Worm (Caenorhabditis elegans) whole organism, young adult: ENCODE results near the gene F14D2.5.

Experiments
- B0035.1 ChIP-seq: sonication (generic microtip); optimal IDR thresholded peaks from 2 replicates; lab custom pipeline; 2016; ENCODE audit warnings: missing genetic modification characterization, mild to moderate bottlenecking, missing compliant biosample characterization, missing genotype, missing genetic modification reagents
- B0336.3 ChIP-seq: fragments of 200-800 bp; sonication (Bioruptor generic); IDR thresholded peaks from 2 replicates; pipeline ENCODE4 v1.3.6; 2022; ENCODE audit warnings: missing genetic modification characterization, missing compliant biosample characterization
- F10E7.11 ChIP-seq: sonication (generic microtip); optimal IDR thresholded peaks from 2 replicates; lab custom pipeline; 2017; ENCODE audit warnings: mild to moderate bottlenecking, missing genetic modification characterization, moderate library complexity, missing compliant biosample characterization
- F22D6.2 ChIP-seq: sonication (generic microtip); optimal IDR thresholded peaks from 2 replicates; lab custom pipeline; 2016; ENCODE audit warnings: mild to moderate bottlenecking, missing genetic modification characterization, missing compliant biosample characterization
- F57C9.4 ChIP-seq: sonication (generic microtip); optimal IDR thresholded peaks from 2 replicates; lab custom pipeline; 2017; ENCODE audit warnings: mild to moderate bottlenecking, missing genetic modification characterization, missing compliant biosample characterization
- Y56A3A.18 ChIP-seq: fragments of 200-800 bp; sonication (Bioruptor generic); IDR thresholded peaks from 2 replicates; pipeline ENCODE4 v1.3.6; 2022; ENCODE audit warnings: missing genetic modification reagents, missing genetic modification characterization, missing compliant biosample characterization
- akir-1 ChIP-seq: fragments of 200-800 bp; sonication (Bioruptor generic); optimal IDR thresholded peaks from 2 replicates; lab custom pipeline; 2018; ENCODE audit warnings: mild to moderate bottlenecking, missing genetic modification characterization, moderate library complexity, missing compliant biosample characterization
- aptf-2 ChIP-seq: fragments of 200-800 bp; sonication (Bioruptor generic); conservative IDR thresholded peaks from 2 replicates; pipeline ENCODE4 v1.3.6; 2022; ENCODE audit warnings: missing genetic modification reagents, missing genetic modification characterization, missing compliant biosample characterization
- aptf-3 ChIP-seq: fragments of 200-800 bp; sonication (Bioruptor generic); IDR thresholded peaks from 2 replicates; pipeline ENCODE4 v1.3.6; 2022; ENCODE audit warnings: missing genetic modification characterization, missing compliant biosample characterization
- atf-7 ChIP-seq: sonication (generic microtip); optimal IDR thresholded peaks from 2 replicates; lab custom pipeline; 2017; ENCODE audit warnings: mild to moderate bottlenecking, missing genetic modification characterization, missing compliant biosample characterization
- cebp-1 ChIP-seq, 2 experiments: fragments of 200-800 bp in 1 of 2; sonication (Bioruptor generic) in 1 of 2; sonication (generic microtip) in 1 of 2; IDR thresholded peaks in 1 of 2; optimal IDR thresholded peaks in 1 of 2; 2 replicates each; pipeline versions ENCODE4 v1.3.6 to Lab custom; 2017 to 2022; ENCODE audit warnings: missing compliant biosample characterization in 2 of 2, missing genetic modification characterization in 2 of 2, mild to moderate bottlenecking in 1 of 2, missing genetic modification reagents in 1 of 2, moderate library complexity in 1 of 2
- ceh-58 ChIP-seq: fragments of 200-800 bp; sonication (Bioruptor generic); IDR thresholded peaks from 2 replicates; pipeline ENCODE4 v1.3.6; 2022; ENCODE audit warnings: missing genetic modification characterization, missing compliant biosample characterization
- efl-1 ChIP-seq: fragments of 150-350 bp; optimal IDR thresholded peaks from 2 replicates; lab custom pipeline; 2014; ENCODE audit warnings: missing biosample characterization, missing genetic modification reagents, missing genetic modification characterization
- egl-18 ChIP-seq: fragments of 200-800 bp; sonication (Bioruptor generic); IDR thresholded peaks from 2 replicates; pipeline ENCODE4 v1.3.6; 2022; ENCODE audit warnings: missing genetic modification reagents, missing genetic modification characterization, missing compliant biosample characterization
- egrh-3 ChIP-seq: fragments of 200-800 bp; sonication (Bioruptor generic); IDR thresholded peaks from 2 replicates; pipeline ENCODE4 v1.3.6; 2022; ENCODE audit warnings: missing genetic modification reagents, missing genetic modification characterization, missing compliant biosample characterization
- hlh-26 ChIP-seq: fragments of 200-800 bp; sonication (Bioruptor generic); conservative IDR thresholded peaks from 2 replicates; pipeline ENCODE4 v1.3.6; 2022; ENCODE audit warnings: missing genetic modification reagents, missing genetic modification characterization, missing compliant biosample characterization
- hmg-1.2 ChIP-seq: fragments of 200-800 bp; sonication (Bioruptor generic); IDR thresholded peaks from 2 replicates; pipeline ENCODE4 v1.3.6; 2022; ENCODE audit warnings: missing genetic modification reagents, missing genetic modification characterization, missing compliant biosample characterization
- let-607 ChIP-seq, 2 experiments: fragments of 200-800 bp in 1 of 2; sonication (Bioruptor generic) in 1 of 2; sonication (generic microtip) in 1 of 2; optimal IDR thresholded peaks; 2 replicates each; lab custom pipeline; 2016 to 2018; ENCODE audit warnings: mild to moderate bottlenecking in 2 of 2, missing compliant biosample characterization in 2 of 2, missing genetic modification characterization in 2 of 2, moderate library complexity in 2 of 2, missing genotype in 1 of 2
- lin-26 ChIP-seq: fragments of 200-800 bp; sonication (Bioruptor generic); IDR thresholded peaks from 2 replicates; pipeline ENCODE4 v1.3.6; 2022; ENCODE audit warnings: missing genetic modification reagents, missing genetic modification characterization, missing compliant biosample characterization
- lin-35 ChIP-seq, 3 experiments: fragments of 150-350 bp in 2 of 3; sonication (generic microtip) in 1 of 3; optimal IDR thresholded peaks; 2 replicates each; lab custom pipeline; 2014 to 2018; ENCODE audit warnings: missing biosample characterization in 3 of 3, missing genetic modification characterization in 3 of 3, missing genetic modification reagents in 3 of 3
- madf-10 ChIP-seq: sonication (generic microtip); optimal IDR thresholded peaks from 2 replicates; lab custom pipeline; 2016; ENCODE audit warnings: mild to moderate bottlenecking, missing genetic modification characterization, missing compliant biosample characterization
- madf-6 ChIP-seq: fragments of 200-800 bp; sonication (Bioruptor generic); IDR thresholded peaks from 2 replicates; pipeline ENCODE4 v1.3.6; 2022; ENCODE audit warnings: missing genetic modification reagents, missing genetic modification characterization, missing compliant biosample characterization
- mes-4 ChIP-seq: sonication (generic microtip); optimal IDR thresholded peaks from 2 replicates; lab custom pipeline; 2016; ENCODE audit warnings: missing genotype, missing genetic modification characterization, missing compliant biosample characterization
- nfyb-1 ChIP-seq: fragments of 200-800 bp; sonication (Bioruptor generic); IDR thresholded peaks from 2 replicates; pipeline ENCODE4 v1.3.6; 2022; ENCODE audit warnings: missing genetic modification reagents, missing genetic modification characterization, missing compliant biosample characterization
- nhr-179 ChIP-seq: sonication (generic microtip); optimal IDR thresholded peaks from 2 replicates; lab custom pipeline; 2016; ENCODE audit warnings: mild to moderate bottlenecking, missing genetic modification characterization, missing compliant biosample characterization
- nhr-27 ChIP-seq: fragments of 200-800 bp; sonication (Bioruptor generic); optimal IDR thresholded peaks from 2 replicates; lab custom pipeline; 2018; ENCODE audit warnings: mild to moderate bottlenecking, missing genetic modification characterization, moderate library complexity, missing compliant biosample characterization
- nhr-80 ChIP-seq: sonication (generic microtip); optimal IDR thresholded peaks from 2 replicates; lab custom pipeline; 2016; ENCODE audit warnings: missing genetic modification characterization, missing compliant biosample characterization
- snpc-1.1 ChIP-seq: sonication (generic microtip); optimal IDR thresholded peaks from 2 replicates; lab custom pipeline; 2017; ENCODE audit warnings: missing genetic modification characterization, mild to moderate bottlenecking, missing compliant biosample characterization, antibody characterized with exemption, moderate library complexity, missing genotype, missing genetic modification reagents; ENCODE audit not compliant: insufficient read depth
- snpc-4 ChIP-seq, 5 experiments: fragments of 150-350 bp in 1 of 5; sonication (generic microtip) in 4 of 5; optimal IDR thresholded peaks; 2 replicates each; lab custom pipeline; 2014 to 2018; ENCODE audit warnings: missing genetic modification characterization in 5 of 5, missing biosample characterization in 3 of 5, antibody characterized with exemption in 2 of 5, mild to moderate bottlenecking in 2 of 5, missing compliant biosample characterization in 2 of 5, missing genotype in 2 of 5, moderate library complexity in 2 of 5, missing genetic modification reagents in 1 of 5
- unc-130 ChIP-seq: sonication (generic microtip); optimal IDR thresholded peaks from 2 replicates; lab custom pipeline; 2016; ENCODE audit warnings: missing genetic modification reagents, missing genetic modification characterization, missing compliant biosample characterization
- xnd-1 ChIP-seq: sonication (generic microtip); optimal IDR thresholded peaks from 2 replicates; lab custom pipeline; 2016; ENCODE audit warnings: missing genotype, missing genetic modification reagents, missing genetic modification characterization, missing compliant biosample characterization
- ztf-3 ChIP-seq: fragments of 200-800 bp; sonication (Bioruptor generic); optimal IDR thresholded peaks from 2 replicates; lab custom pipeline; 2018; ENCODE audit warnings: mild to moderate bottlenecking, missing genetic modification characterization, missing compliant biosample characterization

Gene F14D2.5

ce11 chrII:3368097-3368496 lies 27.7 kb downstream of the F14D2.5 start, which contains the start of gene Y49F6C.7:
Gene Y49F6C.7, minus strand, starts transcription at chrII:3368197.
- TF ChIP-seq egrh-3 (no peak), Y56A3A.18 (GFP tag; lab: Robert Waterston, UW) (no peak), unc-130 (no peak), lin-35 (GFP tag; optimal IDR thresholded peaks at IDR 0.05; lab: Kevin White, UChicago) (no peak), akir-1 (GFP tag; lab: Kevin White, UChicago) (no peak), mes-4 (tag; lab: Kevin White, UChicago) (no peak), snpc-1.1 (tag; lab: Kevin White, UChicago) (no peak), F57C9.4 (tag; lab: Kevin White, UChicago) (no peak), madf-10 (no peak), ceh-58 (GFP tag; lab: Robert Waterston, UW) (no peak), cebp-1 (GFP tag; IDR thresholded peaks at IDR 0.05; lab: Robert Waterston, UW) (no peak), cebp-1 (tag; optimal IDR thresholded peaks at IDR 0.05; lab: Kevin White, UChicago) (no peak), nhr-80 (no peak), hlh-26 (no peak)

ce11 chrII:3370061-3370460 lies 29.7 kb downstream of the F14D2.5 start, which contains the start of gene Y49F6C.8:
Gene Y49F6C.8, minus strand, starts transcription at chrII:3370111.
- TF ChIP-seq xnd-1: peak; percentile 8
- TF ChIP-seq atf-7 (tag; lab: Kevin White, UChicago): no peak
- peak; percentile 85; the same call in 1 of the 2 replicates for TF ChIP-seq aptf-3 (GFP tag; lab: Robert Waterston, UW)
- peak; percentile 94 for TF ChIP-seq nfyb-1
- no peak for TF ChIP-seq nhr-179
- peak; percentile 59; the same call in 1 of the 2 replicates for TF ChIP-seq hmg-1.2 (GFP tag; lab: Robert Waterston, UW)
- TF ChIP-seq madf-6 (GFP tag; lab: Robert Waterston, UW): peak; percentile 72
- no peak for TF ChIP-seq lin-26 (GFP tag; lab: Robert Waterston, UW)
- TF ChIP-seq aptf-2: peak; percentile 98
- peak; percentile 30 for TF ChIP-seq efl-1 (GFP tag; lab: Kevin White, UChicago)

- TF ChIP-seq nfyb-1: no peak
- TF ChIP-seq B0336.3 (GFP tag; lab: Robert Waterston, UW): no peak
- no peak for TF ChIP-seq F22D6.2
- TF ChIP-seq hlh-26: no peak
- TF ChIP-seq nhr-80: no peak
Observed at ce11 chrII:3371010-3371409, 30.7 kb downstream of the F14D2.5 start, which contains the start of gene bath-23. Gene bath-23, plus strand, starts transcription at chrII:3371310.

- TF ChIP-seq snpc-4 (GFP tag; optimal IDR thresholded peaks at IDR 0.05; lab: Kevin White, UChicago) (no peak), snpc-4 (tag; optimal IDR thresholded peaks at IDR 0.05; lab: Kevin White, UChicago) (no peak), efl-1 (GFP tag; lab: Kevin White, UChicago) (no peak), ztf-3 (GFP tag; lab: Kevin White, UChicago) (no peak), nhr-27 (tag; lab: Kevin White, UChicago) (no peak), let-607 (tag; optimal IDR thresholded peaks at IDR 0.05; lab: Kevin White, UChicago) (no peak), F10E7.11 (tag; lab: Kevin White, UChicago) (no peak), snpc-1.1 (tag; lab: Kevin White, UChicago) (no peak), mes-4 (tag; lab: Kevin White, UChicago) (no peak), B0035.1 (tag; lab: Kevin White, UChicago) (no peak), egl-18 (GFP tag; lab: Robert Waterston, UW) (no peak)
Observed at ce11 chrII:3373875-3374274, 33.5 kb downstream of the F14D2.5 start.
